Worm (Caenorhabditis elegans) whole organism, L3 larva: ENCODE data around the gene F26G1.5.

Experiments used
- R02D3.7 ChIP-seq: fragments of 150-350 bp; optimal IDR thresholded peaks from 2 replicates; lab custom pipeline; 2014; ENCODE audit warnings: missing biosample characterization, missing genetic modification characterization
- ZK546.5 ChIP-seq: sonication (generic microtip); optimal IDR thresholded peaks from 2 replicates; lab custom pipeline; 2017; ENCODE audit warnings: missing biosample characterization, missing genetic modification characterization
- aly-2 ChIP-seq: fragments of 150-350 bp; optimal IDR thresholded peaks from 2 replicates; lab custom pipeline; 2014; ENCODE audit warnings: missing biosample characterization, missing genetic modification characterization
- ama-1 ChIP-seq: fragments of 150-350 bp; optimal IDR thresholded peaks from 2 replicates; lab custom pipeline; 2018
- ceh-16 ChIP-seq: sonication (generic microtip); optimal IDR thresholded peaks from 2 replicates; lab custom pipeline; 2017; ENCODE audit warnings: missing biosample characterization, missing genetic modification characterization
- ceh-28 ChIP-seq: fragments of 150-350 bp; optimal IDR thresholded peaks from 2 replicates; lab custom pipeline; 2014; ENCODE audit warnings: missing biosample characterization, missing genetic modification reagents, missing genetic modification characterization
- ceh-82 ChIP-seq: fragments of 150-350 bp; optimal IDR thresholded peaks from 2 replicates; lab custom pipeline; 2014; ENCODE audit warnings: missing biosample characterization, missing genetic modification characterization
- ceh-9 ChIP-seq: sonication (generic microtip); optimal IDR thresholded peaks from 2 replicates; lab custom pipeline; 2018; ENCODE audit warnings: missing biosample characterization, missing genetic modification characterization
- daf-12 ChIP-seq: fragments of 150-350 bp; optimal IDR thresholded peaks from 2 replicates; lab custom pipeline; 2014; ENCODE audit warnings: missing biosample characterization, missing genetic modification reagents, missing genetic modification characterization
- egl-27 ChIP-seq: sonication (generic microtip); optimal IDR thresholded peaks from 4 replicates; lab custom pipeline; 2017; ENCODE audit warnings: missing biosample characterization, missing genetic modification reagents, missing genetic modification characterization
- egl-5 ChIP-seq: fragments of 150-350 bp; optimal IDR thresholded peaks from 2 replicates; lab custom pipeline; 2017; ENCODE audit warnings: missing biosample characterization, missing genetic modification reagents, missing genetic modification characterization, inconsistent platforms
- elt-1 ChIP-seq: fragments of 150-350 bp; optimal IDR thresholded peaks from 2 replicates; lab custom pipeline; 2014; ENCODE audit warnings: missing biosample characterization, missing genetic modification characterization
- elt-2 ChIP-seq: sonication (generic microtip); optimal IDR thresholded peaks from 2 replicates; lab custom pipeline; 2016; ENCODE audit warnings: missing genetic modification reagents, mild to moderate bottlenecking, missing genetic modification characterization, missing compliant biosample characterization
- elt-3 ChIP-seq, 3 experiments: fragments of 150-350 bp in 1 of 3; sonication (generic microtip) in 2 of 3; optimal IDR thresholded peaks; 2 replicates in 2 of 3; 4 replicates in 1 of 3; lab custom pipeline; 2014 to 2017; ENCODE audit warnings: missing biosample characterization in 3 of 3, missing genetic modification characterization in 3 of 3
- eor-1 ChIP-seq, 2 experiments: fragments of 150-350 bp; optimal IDR thresholded peaks; 2 replicates each; lab custom pipeline; 2014 to 2018; ENCODE audit warnings: missing biosample characterization in 2 of 2, missing genetic modification characterization in 2 of 2
- fkh-10 ChIP-seq: sonication (generic microtip); optimal IDR thresholded peaks from 2 replicates; lab custom pipeline; 2017; ENCODE audit warnings: missing biosample characterization, missing genetic modification reagents, missing genetic modification characterization
- fkh-2 ChIP-seq: fragments of 150-350 bp; optimal IDR thresholded peaks from 2 replicates; lab custom pipeline; 2014; ENCODE audit warnings: missing biosample characterization, missing genetic modification reagents, missing genetic modification characterization
- hmg-11 ChIP-seq: sonication (generic microtip); optimal IDR thresholded peaks from 2 replicates; lab custom pipeline; 2016; ENCODE audit warnings: missing genetic modification characterization, missing compliant biosample characterization
- jun-1 ChIP-seq: fragments of 150-350 bp; optimal IDR thresholded peaks from 2 replicates; lab custom pipeline; 2014; ENCODE audit warnings: missing biosample characterization, missing genetic modification reagents, missing genetic modification characterization
- lsy-12 ChIP-seq: sonication (generic microtip); optimal IDR thresholded peaks from 2 replicates; lab custom pipeline; 2016; ENCODE audit warnings: mild to moderate bottlenecking, missing genetic modification characterization, missing compliant biosample characterization
- mdl-1 ChIP-seq: fragments of 150-350 bp; optimal IDR thresholded peaks from 2 replicates; lab custom pipeline; 2014; ENCODE audit warnings: missing biosample characterization, missing genetic modification characterization
- mml-1 ChIP-seq: fragments of 150-350 bp; sonication (generic microtip); optimal IDR thresholded peaks from 3 replicates; lab custom pipeline; 2014; ENCODE audit warnings: missing biosample characterization, missing genetic modification characterization
- nfya-1 ChIP-seq: sonication (generic microtip); optimal IDR thresholded peaks from 2 replicates; lab custom pipeline; 2017; ENCODE audit warnings: missing genetic modification characterization, mild to moderate bottlenecking, missing compliant biosample characterization, antibody characterized with exemption, moderate library complexity; ENCODE audit not compliant: insufficient read depth
- nhr-11 ChIP-seq: fragments of 150-350 bp; optimal IDR thresholded peaks from 2 replicates; lab custom pipeline; 2014; ENCODE audit warnings: missing biosample characterization, missing genetic modification characterization
- nhr-23 ChIP-seq: fragments of 150-350 bp; optimal IDR thresholded peaks from 2 replicates; lab custom pipeline; 2014; ENCODE audit warnings: missing biosample characterization, missing genetic modification reagents, missing genetic modification characterization
- nhr-237 ChIP-seq: fragments of 150-350 bp; optimal IDR thresholded peaks from 2 replicates; lab custom pipeline; 2014; ENCODE audit warnings: missing biosample characterization, missing genetic modification characterization
- nhr-25 ChIP-seq: sonication (generic microtip); optimal IDR thresholded peaks from 2 replicates; lab custom pipeline; 2017; ENCODE audit warnings: missing biosample characterization, missing genetic modification characterization
- nhr-28 ChIP-seq: fragments of 150-350 bp; optimal IDR thresholded peaks from 2 replicates; lab custom pipeline; 2014; ENCODE audit warnings: missing biosample characterization, missing genetic modification characterization
- nhr-43 ChIP-seq: sonication (generic microtip); optimal IDR thresholded peaks from 2 replicates; lab custom pipeline; 2016; ENCODE audit warnings: mild to moderate bottlenecking, missing genetic modification characterization, missing compliant biosample characterization; ENCODE audit not compliant: poor library complexity, severe bottlenecking
- nhr-67 ChIP-seq: fragments of 150-350 bp; optimal IDR thresholded peaks from 2 replicates; lab custom pipeline; 2014; ENCODE audit warnings: missing biosample characterization, missing genetic modification characterization
- nhr-76 ChIP-seq: fragments of 150-350 bp; sonication (generic microtip); optimal IDR thresholded peaks from 5 replicates; lab custom pipeline; 2014; ENCODE audit warnings: missing biosample characterization, missing genetic modification characterization
- nhr-77 ChIP-seq: fragments of 150-350 bp; optimal IDR thresholded peaks from 2 replicates; lab custom pipeline; 2014; ENCODE audit warnings: missing biosample characterization, missing genetic modification characterization
- pha-4 ChIP-seq: fragments of 150-350 bp; optimal IDR thresholded peaks from 2 replicates; lab custom pipeline; 2014; ENCODE audit warnings: missing biosample characterization, missing genetic modification reagents, missing genetic modification characterization
- pqm-1 ChIP-seq: fragments of 150-350 bp; optimal IDR thresholded peaks from 2 replicates; lab custom pipeline; 2017; ENCODE audit warnings: missing biosample characterization, missing genetic modification characterization, inconsistent platforms
- sea-2 ChIP-seq: fragments of 150-350 bp; sonication (generic microtip); optimal IDR thresholded peaks from 4 replicates; lab custom pipeline; 2014; ENCODE audit warnings: missing biosample characterization, missing genetic modification reagents, missing genetic modification characterization
- skn-1 ChIP-seq: fragments of 150-350 bp; optimal IDR thresholded peaks from 2 replicates; lab custom pipeline; 2014; ENCODE audit warnings: missing biosample characterization, missing genetic modification characterization
- tbx-2 ChIP-seq: sonication (generic microtip); optimal IDR thresholded peaks from 2 replicates; lab custom pipeline; 2016; ENCODE audit warnings: mild to moderate bottlenecking, missing genetic modification characterization, missing compliant biosample characterization
- unc-62 ChIP-seq: fragments of 150-350 bp; sonication (generic microtip); optimal IDR thresholded peaks from 4 replicates; lab custom pipeline; 2014; ENCODE audit warnings: missing biosample characterization, missing genetic modification reagents, missing genetic modification characterization
- zag-1 ChIP-seq: fragments of 150-350 bp; optimal IDR thresholded peaks from 2 replicates; lab custom pipeline; 2014; ENCODE audit warnings: missing biosample characterization, missing genetic modification characterization
- ztf-11 ChIP-seq: fragments of 150-350 bp; optimal IDR thresholded peaks from 2 replicates; lab custom pipeline; 2014; ENCODE audit warnings: missing biosample characterization, missing genetic modification characterization
- ztf-4 ChIP-seq: fragments of 150-350 bp; optimal IDR thresholded peaks from 2 replicates; lab custom pipeline; 2014; ENCODE audit warnings: missing biosample characterization, missing genetic modification characterization

Gene F26G1.5

ce11 chrII:4737348-4737747 is 33.8 kb downstream of the F26G1.5 start, which contains the start of gene ctsa-1.1:
Gene ctsa-1.1 (plus strand): TSS chrII:4737648.
- no peak for TF ChIP-seq ama-1
- TF ChIP-seq nhr-25 (tag; lab: Kevin White, UChicago), result no peak
- no peak for TF ChIP-seq skn-1 (tag; lab: Kevin White, UChicago)
- no peak for TF ChIP-seq ceh-28 (tag; lab: Kevin White, UChicago)
- TF ChIP-seq fkh-2 (tag; lab: Kevin White, UChicago), result no peak
- TF ChIP-seq tbx-2, result no peak
- TF ChIP-seq elt-2 (tag; lab: Kevin White, UChicago), result no peak
- TF ChIP-seq nhr-23, result no peak
- TF ChIP-seq nhr-43 (tag; lab: Kevin White, UChicago), result no peak
- TF ChIP-seq pqm-1, result no peak
- no peak for TF ChIP-seq hmg-11 (tag; lab: Kevin White, UChicago)
- no peak for TF ChIP-seq nhr-77 (tag; lab: Kevin White, UChicago)
- no peak for TF ChIP-seq nhr-76 (tag; lab: Kevin White, UChicago)
- TF ChIP-seq nhr-67 (tag; lab: Kevin White, UChicago), result no peak

ce11 chrII:4736585-4736984 is 34.6 kb downstream of the F26G1.5 start:
- no peak for TF ChIP-seq skn-1 (tag; lab: Kevin White, UChicago)
- TF ChIP-seq nfya-1, result no peak
- no peak for TF ChIP-seq ceh-16 (tag; lab: Kevin White, UChicago)
- TF ChIP-seq aly-2 (tag; lab: Kevin White, UChicago), result no peak
- no peak for TF ChIP-seq pha-4 (tag; lab: Kevin White, UChicago)
- no peak for TF ChIP-seq nhr-23
- no peak for TF ChIP-seq nhr-11 (tag; lab: Kevin White, UChicago)
- no peak for TF ChIP-seq ZK546.5 (tag; lab: Kevin White, UChicago)
- TF ChIP-seq nhr-76 (tag; lab: Kevin White, UChicago), result no peak
- TF ChIP-seq ceh-82, result no peak
- no peak for TF ChIP-seq nhr-25 (tag; lab: Kevin White, UChicago)
- no peak for TF ChIP-seq ztf-11 (tag; lab: Kevin White, UChicago)
- no peak for TF ChIP-seq tbx-2
- no peak for TF ChIP-seq ceh-28 (tag; lab: Kevin White, UChicago)

- peak; percentile 35 for TF ChIP-seq nhr-23
- TF ChIP-seq R02D3.7 (tag; lab: Kevin White, UChicago), result no peak
- no peak for TF ChIP-seq fkh-10 (GFP tag; lab: Kevin White, UChicago)
- no peak for TF ChIP-seq ceh-82
- TF ChIP-seq nhr-25 (tag; lab: Kevin White, UChicago), result peak; percentile 56
- TF ChIP-seq hmg-11 (tag; lab: Kevin White, UChicago), result no peak
Observed at ce11 chrII:4734477-4734876, 36.7 kb downstream of the F26G1.5 start.

ce11 chrII:4733848-4734247 is 37.3 kb downstream of the F26G1.5 start, which contains the start of gene F41C3.11:
Gene F41C3.11 (minus strand): TSS chrII:4733948.
- no peak for TF ChIP-seq ztf-4 (tag; lab: Kevin White, UChicago)
- no peak for TF ChIP-seq daf-12

- TF ChIP-seq mml-1 (tag; lab: Kevin White, UChicago), result no peak
- TF ChIP-seq pha-4 (tag; lab: Kevin White, UChicago), result no peak
- TF ChIP-seq eor-1 (tag; optimal IDR thresholded peaks at IDR 0.05; lab: Kevin White, UChicago), result no peak
Observed at ce11 chrII:4729733-4730132, 41.4 kb downstream of the F26G1.5 start, which contains the start of gene F41C3.7. Gene F41C3.7 (plus strand): TSS chrII:4730033.

- peak in 1 of 3 experiments; percentile 37 for TF ChIP-seq elt-3 (tag; optimal IDR thresholded peaks at IDR 0.05; lab: Kevin White, UChicago)
- TF ChIP-seq ceh-28 (tag; lab: Kevin White, UChicago), result no peak
- TF ChIP-seq nhr-67 (tag; lab: Kevin White, UChicago), result no peak
- no peak for TF ChIP-seq nhr-76 (tag; lab: Kevin White, UChicago)
- TF ChIP-seq unc-62 (GFP tag; lab: Kevin White, UChicago), result no peak
- peak; percentile 70 for TF ChIP-seq jun-1
- no peak for TF ChIP-seq tbx-2
- no peak for TF ChIP-seq ceh-16 (tag; lab: Kevin White, UChicago)
- no peak for TF ChIP-seq nhr-11 (tag; lab: Kevin White, UChicago)
- peak; percentile 98 for TF ChIP-seq pqm-1
- peak; percentile 100 for TF ChIP-seq elt-2 (tag; lab: Kevin White, UChicago)
- no peak for TF ChIP-seq nhr-28
- peak; percentile 44 for TF ChIP-seq egl-5
- TF ChIP-seq aly-2 (tag; lab: Kevin White, UChicago), result no peak
- no peak for TF ChIP-seq sea-2 (GFP tag; lab: Kevin White, UChicago)
- peak; percentile 42 for TF ChIP-seq nfya-1
- no peak for TF ChIP-seq elt-1
- TF ChIP-seq ztf-4 (tag; lab: Kevin White, UChicago), result no peak
- TF ChIP-seq fkh-2 (tag; lab: Kevin White, UChicago), result no peak
- no peak for TF ChIP-seq hmg-11 (tag; lab: Kevin White, UChicago)
- TF ChIP-seq mdl-1 (tag; lab: Kevin White, UChicago), result no peak
- TF ChIP-seq skn-1 (tag; lab: Kevin White, UChicago), result peak; percentile 23
- no peak for TF ChIP-seq lsy-12
- no peak for TF ChIP-seq ceh-9
- TF ChIP-seq pha-4 (tag; lab: Kevin White, UChicago), result peak; percentile 59
- no peak for TF ChIP-seq nhr-237 (tag; lab: Kevin White, UChicago)
- TF ChIP-seq zag-1, result no peak
- TF ChIP-seq egl-27, result no peak
Observed at ce11 chrII:4728687-4729086, 42.5 kb downstream of the F26G1.5 start.
